Fruit fly (Drosophila melanogaster) S2 (cell line): ENCODE measurements around the gene CG45045.

ENCODE experiments used
- CG8478 ChIP-seq: fragments of >200 bp; optimal IDR thresholded peaks from 2 replicates; lab custom pipeline; 2018
- CTCF ChIP-seq, 2 experiments: fragments of >200 bp; optimal IDR thresholded peaks; 2 replicates each; lab custom pipeline; 2018

The CG45045 gene

DNA sequence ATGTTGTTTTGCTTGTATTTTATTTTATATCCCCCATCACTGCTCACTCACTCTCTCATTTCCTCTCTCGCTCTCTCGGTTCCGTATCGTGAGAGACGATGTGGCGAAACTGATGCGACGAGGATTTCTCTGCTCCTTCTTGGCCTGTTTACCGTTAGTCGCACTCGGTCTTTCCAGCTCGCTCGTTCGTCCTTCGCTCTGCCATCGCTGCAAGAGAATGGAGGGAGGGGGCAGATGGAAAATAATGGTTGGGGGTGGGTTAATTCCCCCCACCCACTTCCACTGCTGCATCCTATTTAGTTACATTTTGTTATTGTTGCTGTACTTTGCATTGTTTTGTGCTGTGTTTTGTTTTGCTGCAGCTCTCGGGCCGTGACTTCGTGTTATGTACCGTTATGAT lies 13.5 kb upstream of the CG45045 start:
- TF ChIP-seq CTCF (optimal IDR thresholded peaks at IDR 0.05; lab: Kevin White, UChicago) (no peak), CG8478 (no peak)

dm6 chr3R:17655040-17655439 lies 12.3 kb upstream of the CG45045 start:
- TF ChIP-seq CTCF (optimal IDR thresholded peaks at IDR 0.05; lab: Kevin White, UChicago), result no peak
- no peak for TF ChIP-seq CG8478

- TF ChIP-seq CG8478 (no peak), CTCF (optimal IDR thresholded peaks at IDR 0.05; lab: Kevin White, UChicago) (no peak)
Measured at dm6 chr3R:17656923-17657322, 10.4 kb upstream of the CG45045 start.

DNA sequence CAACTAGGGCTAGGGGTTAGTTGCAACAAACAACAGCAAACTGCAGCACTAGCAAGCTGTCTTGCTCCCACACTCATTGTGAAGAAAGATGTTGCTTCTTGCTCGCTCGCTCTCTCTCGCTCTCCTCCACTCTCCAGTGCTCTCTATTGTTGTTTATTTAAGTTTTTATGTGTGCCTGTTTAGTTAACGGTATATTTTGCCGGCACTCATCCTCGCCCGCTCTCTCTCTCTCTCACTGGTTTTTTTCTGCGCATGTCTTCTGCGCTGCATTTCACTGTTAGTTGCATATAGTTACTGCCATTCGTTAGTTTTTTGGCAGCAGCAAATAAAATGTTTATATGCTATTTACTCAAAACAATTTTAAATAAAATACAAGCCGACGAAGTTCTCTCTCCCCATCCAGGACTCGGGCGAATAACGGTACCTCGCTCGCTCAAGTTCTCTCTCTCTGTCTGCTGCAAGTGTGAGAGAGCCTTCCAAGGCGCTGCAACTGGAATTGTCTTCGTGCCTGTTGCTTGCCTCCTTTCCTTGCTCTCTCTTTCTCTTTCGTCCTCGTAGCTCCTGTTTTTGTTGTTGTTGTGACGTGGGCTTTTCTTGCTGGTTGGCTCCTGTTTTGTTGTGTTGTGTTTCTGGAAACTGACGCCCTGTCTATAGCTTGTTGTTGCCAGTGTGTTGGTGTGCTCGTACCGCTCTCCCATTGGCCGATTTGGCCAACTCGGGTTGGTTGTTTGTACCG lies 1.1 kb upstream of the CG45045 start:
- no peak for TF ChIP-seq CTCF (optimal IDR thresholded peaks at IDR 0.05; lab: Kevin White, UChicago)
- TF ChIP-seq CG8478, result no peak

DNA sequence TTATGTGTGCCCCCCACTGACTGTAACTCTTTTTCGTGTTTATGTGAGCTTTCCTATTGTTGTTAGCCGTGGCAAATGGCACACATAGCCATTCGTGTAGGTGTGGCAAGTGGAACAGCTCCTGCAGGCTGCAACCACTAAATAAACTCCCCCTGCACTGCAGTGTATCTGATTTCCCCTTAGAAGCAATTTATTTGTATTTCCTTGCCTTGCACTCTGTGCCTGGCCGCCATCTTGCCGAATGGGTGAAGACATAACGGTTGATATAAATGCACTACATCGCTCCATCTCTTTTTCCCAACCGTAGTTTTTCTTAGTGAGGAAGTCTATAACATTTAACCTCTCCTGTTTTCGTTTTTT lies 595 bp upstream of the CG45045 start:
- TF ChIP-seq CTCF (optimal IDR thresholded peaks at IDR 0.05; lab: Kevin White, UChicago), result no peak
- TF ChIP-seq CG8478, result no peak

DNA sequence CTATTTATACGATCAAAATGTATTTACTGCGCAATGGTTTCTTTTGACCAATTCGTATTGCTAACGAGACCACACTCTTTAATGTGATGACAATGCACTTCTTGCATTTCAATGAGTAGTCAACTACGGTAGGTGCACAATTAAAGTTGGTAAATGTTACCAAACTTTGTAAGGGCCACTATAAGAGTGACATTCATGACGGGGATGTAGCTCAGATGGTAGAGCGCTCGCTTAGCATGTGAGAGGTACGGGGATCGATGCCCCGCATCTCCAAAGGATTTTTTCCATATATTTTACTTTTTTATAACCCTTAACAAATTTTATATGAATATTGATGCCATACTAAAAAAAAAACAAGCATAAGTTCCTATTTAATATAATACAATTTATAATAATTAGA lies 615 bp downstream of the CG45045 start:
- no peak for TF ChIP-seq CG8478
- no peak for TF ChIP-seq CTCF (optimal IDR thresholded peaks at IDR 0.05; lab: Kevin White, UChicago)

- no peak for TF ChIP-seq CTCF (optimal IDR thresholded peaks at IDR 0.05; lab: Kevin White, UChicago)
- TF ChIP-seq CG8478, result no peak
Measured at dm6 chr3R:17670202-17670856, 3.0 kb downstream of the CG45045 start.

DNA sequence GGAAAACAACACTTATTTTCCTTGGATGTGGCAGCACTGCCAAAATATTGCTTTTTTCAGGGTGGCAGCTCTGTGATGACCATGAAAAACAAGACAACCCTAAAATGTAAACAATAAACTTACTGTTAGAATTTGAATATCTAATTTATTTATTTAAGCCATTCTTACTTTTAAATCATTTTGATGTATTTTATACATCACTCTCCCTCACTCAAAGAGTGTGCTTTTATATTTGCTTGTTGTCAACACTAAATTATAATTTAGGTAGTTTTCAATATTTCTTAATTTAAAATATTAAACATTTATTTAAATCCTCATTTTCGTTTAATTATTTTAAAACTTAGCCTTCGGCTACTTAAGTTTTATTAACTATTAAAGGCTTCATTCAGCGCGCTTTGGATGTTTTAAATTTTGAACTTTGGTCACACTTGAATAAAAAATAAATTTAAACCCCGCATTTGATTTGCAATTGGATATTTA lies 3.5 kb downstream of the CG45045 start, which contains the start of the genes CG7523 and Mps1:
Gene CG7523 (minus strand): TSS at position 39 of the 480 bp plus-strand sequence.
Gene Mps1 (plus strand): TSS at position 415 of the 480 bp plus-strand sequence.
- TF ChIP-seq CG8478 (no peak), CTCF (optimal IDR thresholded peaks at IDR 0.05; lab: Kevin White, UChicago) (peak in 1 of 2 experiments; percentile 26)

DNA sequence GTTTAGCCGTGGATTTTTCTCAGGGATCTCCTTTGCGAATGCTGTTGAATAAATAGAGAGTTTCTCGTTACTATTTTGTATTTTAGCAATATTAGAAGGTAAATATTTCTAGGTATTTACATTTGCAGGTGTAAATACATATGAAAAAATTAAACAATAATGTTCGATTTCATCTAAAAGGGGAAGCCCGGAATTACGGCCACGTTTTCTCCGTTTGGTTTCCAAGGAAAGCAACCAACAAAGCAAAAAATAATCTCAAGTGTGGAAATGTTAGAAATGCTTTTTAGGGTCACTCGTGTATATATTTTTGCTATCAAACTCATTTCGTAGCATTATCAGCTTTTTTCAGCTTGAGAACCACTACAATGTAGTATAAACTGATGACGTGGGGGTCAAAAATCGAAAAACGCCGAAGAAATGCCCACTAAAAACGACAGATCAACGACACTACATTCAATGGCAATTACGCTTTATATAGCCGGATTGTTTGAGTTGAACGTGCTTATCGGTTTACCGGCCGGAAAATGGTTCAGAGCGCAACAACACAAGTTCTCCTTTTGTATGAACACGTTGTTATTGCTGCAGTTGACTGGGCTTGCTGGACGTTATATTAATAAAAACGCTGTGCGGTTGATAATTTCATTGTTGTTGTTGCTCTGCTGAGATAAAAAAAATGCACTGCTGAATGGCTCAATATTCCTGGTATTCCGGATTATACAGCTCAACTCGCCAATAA lies 10.9 kb downstream of the CG45045 start:
- TF ChIP-seq CG8478 (no peak), CTCF (optimal IDR thresholded peaks at IDR 0.05; lab: Kevin White, UChicago) (no peak)

dm6 chr3R:17679368-17679997 lies 12.1 kb downstream of the CG45045 start:
- TF ChIP-seq CG8478, result no peak
- TF ChIP-seq CTCF (optimal IDR thresholded peaks at IDR 0.05; lab: Kevin White, UChicago), result no peak

DNA sequence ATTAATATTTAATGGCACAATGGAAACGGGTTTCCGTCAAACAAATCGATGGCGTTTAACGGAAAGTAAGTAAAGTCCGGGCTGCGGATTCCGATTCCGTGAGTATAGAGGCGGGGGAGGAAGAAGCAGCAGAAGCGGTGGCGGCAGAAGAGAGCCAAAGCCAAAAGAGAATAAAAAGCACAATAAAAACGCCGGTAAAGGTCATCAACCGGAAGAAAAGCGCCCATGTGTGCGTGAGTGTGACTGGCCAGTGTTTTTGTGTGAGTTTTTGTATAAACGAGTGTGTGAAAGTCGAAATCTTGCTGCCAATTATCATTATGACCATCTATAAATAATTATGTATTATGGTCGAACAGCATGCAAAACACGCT lies 12.9 kb downstream of the CG45045 start:
- TF ChIP-seq CG8478 (no peak), CTCF (optimal IDR thresholded peaks at IDR 0.05; lab: Kevin White, UChicago) (no peak)

- no peak for TF ChIP-seq CG8478
- no peak for TF ChIP-seq CTCF (optimal IDR thresholded peaks at IDR 0.05; lab: Kevin White, UChicago)
Measured at dm6 chr3R:17680639-17681302, 13.4 kb downstream of the CG45045 start.

dm6 chr3R:17681611-17682243 lies 14.4 kb downstream of the CG45045 start:
- no peak for TF ChIP-seq CTCF (optimal IDR thresholded peaks at IDR 0.05; lab: Kevin White, UChicago)
- no peak for TF ChIP-seq CG8478

dm6 chr3R:17682244-17682773 lies 14.9 kb downstream of the CG45045 start, which contains the start of the genes alt and CG7655:
Gene alt, minus strand, starts transcription at chr3R:17682515.
Gene CG7655, plus strand, starts transcription at chr3R:17682669.
- TF ChIP-seq CTCF (optimal IDR thresholded peaks at IDR 0.05; lab: Kevin White, UChicago) (peak; percentile 65 to 74), CG8478 (no peak)
